Worm (Caenorhabditis elegans): ENCODE results near the gene irld-26.
A peak's percentile ranks its signal among the peaks of the same experiment; 100 is the strongest.

Gene irld-26

DNA sequence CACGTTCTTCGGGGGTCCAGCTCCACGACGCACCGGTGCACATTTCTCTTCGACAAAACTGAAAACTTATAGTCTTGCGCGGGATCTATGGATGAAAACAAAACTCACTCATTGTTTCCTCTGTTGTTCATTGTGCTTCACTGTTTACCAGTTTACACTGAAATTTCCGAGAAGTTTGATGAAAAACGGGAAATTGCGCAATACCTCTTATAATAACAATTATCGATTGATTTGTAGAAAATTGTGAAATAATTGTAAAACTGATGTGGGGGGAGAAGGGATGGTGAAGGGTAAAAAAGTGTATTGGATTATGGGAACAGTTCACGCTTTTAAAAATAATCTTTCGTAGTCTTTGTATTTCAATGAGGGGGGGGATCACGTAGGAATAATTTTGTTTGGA lies 24.5 kb downstream of the irld-26 start:
- TF ChIP-seq ztf-4 (tag; optimal IDR thresholded peaks at IDR 0.05) (no peak), mef-2 (tag; optimal IDR thresholded peaks at IDR 0.05) (no peak), pax-3 (tag; optimal IDR thresholded peaks at IDR 0.05) (no peak), blmp-1 (tag; optimal IDR thresholded peaks at IDR 0.05) (no peak), dsc-1 (tag; optimal IDR thresholded peaks at IDR 0.05) (no peak), C34B4.2 (tag; optimal IDR thresholded peaks at IDR 0.05) (no peak), nhr-20 (tag; optimal IDR thresholded peaks at IDR 0.05) (no peak), pag-3 (tag; optimal IDR thresholded peaks at IDR 0.05; ENCODE audit: borderline replicate concordance, insufficient read depth) (no peak), nhr-76 (tag; optimal IDR thresholded peaks at IDR 0.05) (no peak), unc-86 (tag; optimal IDR thresholded peaks at IDR 0.05) (no peak), nhr-84 (tag; optimal IDR thresholded peaks at IDR 0.05) (no peak), nhr-19 (GFP tag; conservative IDR thresholded peaks at IDR 0.05) (no peak), nhr-77 (tag; optimal IDR thresholded peaks at IDR 0.05) (no peak), ceh-8 (GFP tag; optimal IDR thresholded peaks at IDR 0.05) (no peak), ets-5 (GFP tag; IDR thresholded peaks at IDR 0.05) (no peak)

- peak in 1 of 6 experiments; percentile 18 for TF ChIP-seq elt-3 (tag; optimal IDR thresholded peaks at IDR 0.05)
- no peak for TF ChIP-seq dpl-1 (GFP tag; optimal IDR thresholded peaks at IDR 0.05)
These were observed 24.9 kb downstream of the irld-26 start, which contains the start of the genes F21H7.2 and F21H7.12 for ce11 chrV:16229896-16230295. TSS of gene F21H7.2 (minus strand) at chrV:16229996. TSS of gene F21H7.12 (plus strand) at chrV:16230165.

DNA sequence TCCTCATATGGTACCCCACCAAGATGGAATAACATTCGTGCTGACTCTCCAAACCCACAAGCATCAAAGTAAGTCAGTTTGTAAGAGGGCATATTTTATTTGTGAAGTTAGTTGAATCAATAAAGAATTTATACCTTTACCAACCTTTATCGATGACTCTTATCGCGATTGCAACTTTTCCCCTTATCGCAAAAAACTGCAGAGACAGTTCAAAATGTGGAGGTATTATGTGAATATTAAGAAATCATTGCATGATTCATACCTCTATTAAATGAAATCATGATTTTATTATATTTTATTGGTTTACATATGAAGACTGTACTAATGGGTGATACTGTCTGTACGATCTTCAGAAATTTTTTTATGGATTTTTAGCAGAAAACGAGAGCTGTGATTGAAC lies 27.2 kb downstream of the irld-26 start, which contains the start of gene gst-22:
gst-22 (minus strand) TSS at position 103 of the 400 bp plus-strand sequence.
- TF ChIP-seq tlp-1 (tag; optimal IDR thresholded peaks at IDR 0.05), result peak; percentile 64
- TF ChIP-seq elt-2 (tag; optimal IDR thresholded peaks at IDR 0.05), result peak; percentile 89
- no peak for TF ChIP-seq nhr-20 (tag; optimal IDR thresholded peaks at IDR 0.05)
- TF ChIP-seq efl-1 (optimal IDR thresholded peaks at IDR 0.05), result no peak
- peak in 1 of 2 experiments; percentile 63 for TF ChIP-seq efl-1 (GFP tag; optimal IDR thresholded peaks at IDR 0.05 in 1 of 2)
- TF ChIP-seq nhr-84 (tag; optimal IDR thresholded peaks at IDR 0.05), result no peak
- TF ChIP-seq blmp-1 (tag; optimal IDR thresholded peaks at IDR 0.05), result no peak

ce11 chrV:16233624-16234023 lies 28.6 kb downstream of the irld-26 start, which contains the start of gene clec-233:
TSS of gene clec-233 (plus strand) at chrV:16233924.
- no peak for TF ChIP-seq nhr-237 (tag; optimal IDR thresholded peaks at IDR 0.05)
- no peak for TF ChIP-seq unc-62 (GFP tag; optimal IDR thresholded peaks at IDR 0.05)
- TF ChIP-seq sptf-1 (tag; optimal IDR thresholded peaks at IDR 0.05), result no peak
- TF ChIP-seq elt-2 (tag; optimal IDR thresholded peaks at IDR 0.05), result no peak
- no peak for TF ChIP-seq aha-1 (tag; optimal IDR thresholded peaks at IDR 0.05)
- no peak for TF ChIP-seq irx-1 (tag; optimal IDR thresholded peaks at IDR 0.05)
- no peak for TF ChIP-seq lin-13 (GFP tag; optimal IDR thresholded peaks at IDR 0.05)
- TF ChIP-seq jun-1 (tag; optimal IDR thresholded peaks at IDR 0.05), result no peak
- TF ChIP-seq ces-1 (GFP tag; optimal IDR thresholded peaks at IDR 0.05), result no peak
- TF ChIP-seq nhr-47 (tag; optimal IDR thresholded peaks at IDR 0.05), result no peak
- TF ChIP-seq nhr-28 (tag; optimal IDR thresholded peaks at IDR 0.05), result no peak

DNA sequence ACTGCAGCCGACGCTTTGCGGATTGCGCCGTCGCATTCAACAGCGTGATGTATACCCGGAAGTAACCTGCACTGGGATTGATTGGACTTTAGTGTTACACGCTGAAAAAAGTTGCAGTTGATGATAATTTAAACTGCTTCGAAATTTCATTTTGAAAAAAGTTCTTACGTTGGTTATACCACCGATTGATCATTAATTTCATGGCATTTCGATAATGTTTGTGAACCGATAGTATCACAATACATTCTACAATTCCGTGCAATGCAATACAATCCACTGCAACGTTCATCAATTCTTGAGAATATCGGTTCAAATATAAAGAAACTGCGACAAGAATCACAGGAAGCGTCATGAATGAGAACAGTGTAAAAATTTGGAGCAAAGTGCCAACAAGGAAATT lies 30.1 kb downstream of the irld-26 start, which contains the start of gene F21H7.3:
F21H7.3 (minus strand) TSS at position 101 of the 400 bp plus-strand sequence.
- TF ChIP-seq nhr-20 (tag; optimal IDR thresholded peaks at IDR 0.05) (no peak), unc-98 (GFP tag; IDR thresholded peaks at IDR 0.05) (no peak), lsy-2 (tag; optimal IDR thresholded peaks at IDR 0.05) (no peak), unc-62 (GFP tag; optimal IDR thresholded peaks at IDR 0.05) (no peak)

- TF ChIP-seq dsc-1 (tag; optimal IDR thresholded peaks at IDR 0.05), result no peak
- TF ChIP-seq ama-1 (optimal IDR thresholded peaks at IDR 0.05), result no peak
- TF ChIP-seq nhr-11 (tag; optimal IDR thresholded peaks at IDR 0.05), result no peak
- no peak for TF ChIP-seq alr-1 (tag; optimal IDR thresholded peaks at IDR 0.05; ENCODE audit: borderline replicate concordance)
- no peak for TF ChIP-seq fkh-4 (tag; optimal IDR thresholded peaks at IDR 0.05; ENCODE audit: borderline replicate concordance)
- TF ChIP-seq nhr-76 (tag; optimal IDR thresholded peaks at IDR 0.05), result no peak
- TF ChIP-seq sup-37 (GFP tag; optimal IDR thresholded peaks at IDR 0.05), result no peak
- no peak for TF ChIP-seq efl-1 (optimal IDR thresholded peaks at IDR 0.05)
- TF ChIP-seq efl-1 (GFP tag; optimal IDR thresholded peaks at IDR 0.05 in 1 of 2), result no peak
- TF ChIP-seq jun-1 (tag; optimal IDR thresholded peaks at IDR 0.05), result no peak
- no peak for TF ChIP-seq grh-1 (GFP tag; IDR thresholded peaks at IDR 0.05)
- no peak for TF ChIP-seq isw-1 (GFP tag; IDR thresholded peaks at IDR 0.05)
These were observed 30.7 kb downstream of the irld-26 start, which contains the start of gene srh-98 for ce11 chrV:16235647-16236046. TSS of gene srh-98 (minus strand) at chrV:16235747.
